Worm (Caenorhabditis elegans) whole organism, midembryonic: Measurements from ENCODE around the gene hex-3.

Experiments
- T22C8.4 ChIP-seq: fragments of 200-800 bp; sonication (Bioruptor generic); IDR thresholded peaks from 2 replicates; pipeline ENCODE4 v1.3.6; 2022; ENCODE audit warnings: missing genetic modification characterization, missing compliant biosample characterization
- cog-1 ChIP-seq: sonication (generic microtip); optimal IDR thresholded peaks from 2 replicates; lab custom pipeline; 2016; ENCODE audit warnings: missing genetic modification characterization, missing compliant biosample characterization
- flt-1 ChIP-seq: fragments of 200-800 bp; sonication (Bioruptor generic); IDR thresholded peaks from 2 replicates; pipeline ENCODE4 v1.3.6; 2022; ENCODE audit warnings: missing genetic modification characterization, missing compliant biosample characterization
- klf-2 ChIP-seq: fragments of 200-800 bp; sonication (Bioruptor generic); conservative IDR thresholded peaks from 2 replicates; pipeline ENCODE4 v1.3.6; 2022; ENCODE audit warnings: missing genetic modification reagents, missing genetic modification characterization, missing compliant biosample characterization
- med-1 ChIP-seq: sonication (generic microtip); optimal IDR thresholded peaks from 2 replicates; lab custom pipeline; 2017; ENCODE audit warnings: missing genetic modification characterization, mild to moderate bottlenecking, missing compliant biosample characterization, antibody characterized with exemption, missing genetic modification reagents; ENCODE audit not compliant: insufficient read depth
- ref-1 ChIP-seq: fragments of 200-800 bp; sonication (Bioruptor generic); conservative IDR thresholded peaks from 2 replicates; pipeline ENCODE4 v1.3.6; 2022; ENCODE audit warnings: missing genetic modification reagents, missing genetic modification characterization, missing compliant biosample characterization
- tab-1 ChIP-seq: fragments of 200-800 bp; sonication (Bioruptor generic); IDR thresholded peaks from 2 replicates; pipeline ENCODE4 v1.3.6; 2022; ENCODE audit warnings: missing genetic modification characterization, missing compliant biosample characterization
- ztf-23 ChIP-seq: fragments of 200-800 bp; sonication (Bioruptor generic); IDR thresholded peaks from 2 replicates; pipeline ENCODE4 v1.3.6; 2022; ENCODE audit warnings: missing genetic modification reagents, missing genetic modification characterization, missing compliant biosample characterization
- ztf-29 ChIP-seq: fragments of 200-800 bp; sonication (Bioruptor generic); IDR thresholded peaks from 2 replicates; pipeline ENCODE4 v1.3.6; 2022; ENCODE audit warnings: missing genetic modification reagents, missing genetic modification characterization, missing compliant biosample characterization

hex-3 gene

ce11 chrIII:10880083-10880482 lies 31.1 kb downstream of the hex-3 start, which contains the start of gene C44B9.3:
Gene C44B9.3 (minus strand): TSS chrIII:10880183.
- no peak for TF ChIP-seq klf-2
- TF ChIP-seq T22C8.4 (GFP tag; lab: Robert Waterston, UW) = no peak
- no peak for TF ChIP-seq flt-1 (GFP tag; lab: Robert Waterston, UW)
- TF ChIP-seq cog-1 (tag; lab: Kevin White, UChicago) = no peak
- TF ChIP-seq med-1 (GFP tag; lab: Kevin White, UChicago) = no peak
- TF ChIP-seq ztf-23 (GFP tag; lab: Robert Waterston, UW) = no peak
- no peak for TF ChIP-seq ztf-29 (GFP tag; lab: Robert Waterston, UW)
- TF ChIP-seq tab-1 (GFP tag; lab: Robert Waterston, UW) = no peak
- TF ChIP-seq ref-1 (GFP tag; lab: Robert Waterston, UW) = no peak

- TF ChIP-seq ztf-23 (GFP tag; lab: Robert Waterston, UW) (no peak), cog-1 (tag; lab: Kevin White, UChicago) (no peak), ztf-29 (GFP tag; lab: Robert Waterston, UW) (no peak), flt-1 (GFP tag; lab: Robert Waterston, UW) (no peak), ref-1 (GFP tag; lab: Robert Waterston, UW) (no peak), T22C8.4 (GFP tag; lab: Robert Waterston, UW) (no peak)
These were observed 32.4 kb downstream of the hex-3 start, which contains the start of gene athp-1 for ce11 chrIII:10881462-10881861. Gene athp-1 (plus strand): TSS chrIII:10881766.

DNA sequence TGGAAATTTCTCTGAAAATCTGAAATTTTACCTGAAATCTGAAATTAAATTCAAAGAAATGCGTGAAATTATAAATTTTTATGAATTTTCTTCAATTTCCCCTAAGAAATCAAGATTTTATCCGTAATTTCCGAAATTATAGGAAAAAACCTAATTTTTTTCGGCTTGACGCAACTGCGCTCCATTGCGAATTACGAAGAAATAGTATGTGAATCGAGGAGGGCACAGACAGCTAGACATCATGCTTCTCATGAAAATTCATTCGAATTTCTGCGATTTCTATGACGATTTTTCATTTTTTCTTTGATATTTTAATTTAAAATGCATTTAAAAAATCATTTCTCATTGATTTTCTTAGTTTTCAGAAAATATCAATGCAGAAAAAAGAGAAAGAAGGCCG lies 33.0 kb downstream of the hex-3 start:
- TF ChIP-seq ztf-29 (GFP tag; lab: Robert Waterston, UW) = no peak
- no peak for TF ChIP-seq klf-2
- no peak for TF ChIP-seq tab-1 (GFP tag; lab: Robert Waterston, UW)
- TF ChIP-seq flt-1 (GFP tag; lab: Robert Waterston, UW) = no peak
- no peak for TF ChIP-seq med-1 (GFP tag; lab: Kevin White, UChicago)
- TF ChIP-seq T22C8.4 (GFP tag; lab: Robert Waterston, UW) = no peak
- TF ChIP-seq ref-1 (GFP tag; lab: Robert Waterston, UW) = no peak
- TF ChIP-seq cog-1 (tag; lab: Kevin White, UChicago) = no peak
- TF ChIP-seq ztf-23 (GFP tag; lab: Robert Waterston, UW) = no peak

ce11 chrIII:10888824-10889223 lies 39.8 kb downstream of the hex-3 start:
- TF ChIP-seq klf-2 = no peak
- no peak for TF ChIP-seq flt-1 (GFP tag; lab: Robert Waterston, UW)
- TF ChIP-seq T22C8.4 (GFP tag; lab: Robert Waterston, UW) = no peak
- no peak for TF ChIP-seq ref-1 (GFP tag; lab: Robert Waterston, UW)
- TF ChIP-seq ztf-23 (GFP tag; lab: Robert Waterston, UW) = no peak
- TF ChIP-seq cog-1 (tag; lab: Kevin White, UChicago) = no peak
- TF ChIP-seq ztf-29 (GFP tag; lab: Robert Waterston, UW) = no peak
- TF ChIP-seq tab-1 (GFP tag; lab: Robert Waterston, UW) = no peak
- TF ChIP-seq med-1 (GFP tag; lab: Kevin White, UChicago) = no peak

DNA sequence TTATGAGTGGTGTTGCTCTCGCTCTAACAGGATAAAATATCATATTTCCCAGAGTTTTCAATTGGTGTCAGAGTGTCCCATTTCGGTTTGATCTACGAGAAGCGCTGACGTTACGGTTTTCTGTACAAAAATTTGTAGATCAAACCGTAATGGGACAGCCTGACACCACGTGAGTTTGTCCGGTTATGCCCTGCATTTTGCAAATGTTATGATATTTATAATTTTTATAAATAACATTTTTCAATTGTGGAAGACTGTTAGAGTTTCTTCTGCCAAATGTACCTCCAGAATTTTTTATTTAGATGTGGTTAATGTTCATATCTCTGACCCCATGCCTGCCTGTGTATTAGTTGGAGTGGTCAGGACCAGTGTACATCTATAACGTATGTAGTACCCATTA lies 45.2 kb downstream of the hex-3 start, which contains the start of gene fbxb-87:
Gene fbxb-87 (plus strand): TSS at position 301 of the 400 bp plus-strand sequence.
- TF ChIP-seq med-1 (GFP tag; lab: Kevin White, UChicago) (no peak), cog-1 (tag; lab: Kevin White, UChicago) (no peak), ref-1 (GFP tag; lab: Robert Waterston, UW) (no peak)

- TF ChIP-seq ref-1 (GFP tag; lab: Robert Waterston, UW) = no peak
- TF ChIP-seq T22C8.4 (GFP tag; lab: Robert Waterston, UW) = no peak
These were observed 46.9 kb downstream of the hex-3 start, which contains the start of gene com-1 for ce11 chrIII:10895817-10896413. Gene com-1 (plus strand): TSS chrIII:10896363.

DNA sequence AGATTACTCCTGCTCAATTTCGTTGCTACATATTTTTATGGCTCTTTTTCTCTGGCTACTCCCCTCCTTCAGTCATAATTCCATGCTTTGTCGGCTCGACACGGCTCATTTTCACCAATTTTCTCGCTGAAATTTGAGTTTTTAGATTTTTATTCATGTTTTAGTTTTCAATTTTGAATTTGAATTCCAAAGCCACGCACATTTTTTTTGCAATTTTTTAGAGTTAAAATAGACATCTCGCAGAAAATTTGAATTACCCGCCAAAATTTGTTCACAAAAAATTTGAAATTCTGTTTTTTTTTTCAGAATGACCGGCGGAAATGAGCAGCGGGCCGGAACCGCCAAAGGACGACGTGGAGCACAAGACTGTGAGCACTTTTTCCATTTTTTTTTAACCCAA lies 53.3 kb downstream of the hex-3 start, which contains the start of gene unc-119:
Gene unc-119 (plus strand): TSS at position 301 of the 400 bp plus-strand sequence.
- TF ChIP-seq cog-1 (tag; lab: Kevin White, UChicago) (no peak), med-1 (GFP tag; lab: Kevin White, UChicago) (no peak), klf-2 (no peak), ref-1 (GFP tag; lab: Robert Waterston, UW) (no peak), tab-1 (GFP tag; lab: Robert Waterston, UW) (no peak), flt-1 (GFP tag; lab: Robert Waterston, UW) (no peak), T22C8.4 (GFP tag; lab: Robert Waterston, UW) (no peak), ztf-29 (GFP tag; lab: Robert Waterston, UW) (no peak), ztf-23 (GFP tag; lab: Robert Waterston, UW) (no peak)

DNA sequence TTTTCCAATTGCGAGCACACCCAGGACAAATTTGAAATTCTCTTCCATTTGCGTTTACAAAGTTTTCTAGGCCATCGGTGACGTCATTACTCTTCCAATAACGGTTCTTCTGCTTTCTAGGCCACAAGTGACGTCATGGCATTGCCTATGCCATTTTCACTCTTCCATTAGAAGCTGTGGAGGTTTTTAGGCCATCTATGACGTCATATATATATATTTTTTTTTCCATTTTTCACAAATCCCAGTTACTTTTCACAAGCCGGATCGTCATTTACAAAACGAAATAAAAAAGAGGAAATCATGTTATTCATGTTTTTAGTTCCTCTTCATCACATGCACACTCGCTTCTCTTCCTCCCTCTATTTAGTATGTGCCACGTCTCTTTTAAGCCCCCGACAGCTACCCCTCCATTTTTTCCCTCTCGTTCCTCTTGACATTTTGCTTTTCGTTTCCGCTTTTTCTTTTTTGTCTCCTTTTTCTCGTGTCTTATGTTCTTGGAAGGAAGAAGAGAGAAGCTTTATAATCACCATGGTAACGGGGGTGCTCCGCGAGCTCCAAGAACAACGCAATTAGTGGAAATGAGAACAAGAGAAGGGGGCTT lies 54.1 kb downstream of the hex-3 start:
- TF ChIP-seq flt-1 (GFP tag; lab: Robert Waterston, UW) (no peak), klf-2 (no peak), med-1 (GFP tag; lab: Kevin White, UChicago) (no peak), tab-1 (GFP tag; lab: Robert Waterston, UW) (no peak), ztf-23 (GFP tag; lab: Robert Waterston, UW) (no peak), ref-1 (GFP tag; lab: Robert Waterston, UW) (no peak), T22C8.4 (GFP tag; lab: Robert Waterston, UW) (no peak), ztf-29 (GFP tag; lab: Robert Waterston, UW) (no peak), cog-1 (tag; lab: Kevin White, UChicago) (no peak)

- TF ChIP-seq ztf-23 (GFP tag; lab: Robert Waterston, UW) (no peak), T22C8.4 (GFP tag; lab: Robert Waterston, UW) (no peak), flt-1 (GFP tag; lab: Robert Waterston, UW) (no peak), tab-1 (GFP tag; lab: Robert Waterston, UW) (no peak), cog-1 (tag; lab: Kevin White, UChicago) (no peak), med-1 (GFP tag; lab: Kevin White, UChicago) (no peak), klf-2 (no peak), ref-1 (GFP tag; lab: Robert Waterston, UW) (no peak), ztf-29 (GFP tag; lab: Robert Waterston, UW) (no peak)
These were observed 55.4 kb downstream of the hex-3 start for ce11 chrIII:10904320-10904961.
